Fruit fly (Drosophila melanogaster): ENCODE measurements around the gene Polr2I.

Polr2I gene

dm6 chr3R:14327113-14327466, 18.2 kb downstream of the Polr2I start:
- no peak for TF ChIP-seq cnc (optimal IDR thresholded peaks at IDR 0.05)
- no peak for TF ChIP-seq toe (GFP tag; optimal IDR thresholded peaks at IDR 0.05)
- TF ChIP-seq kay (GFP tag; ENCODE audit: borderline replicate concordance) = no peak
- no peak for TF ChIP-seq pad (GFP tag; optimal IDR thresholded peaks at IDR 0.05)
- TF ChIP-seq CG7045 (GFP tag; optimal IDR thresholded peaks at IDR 0.05) = no peak
- no peak for TF ChIP-seq CG14711 (tag; optimal IDR thresholded peaks at IDR 0.05)
- TF ChIP-seq CG33017 (tag; optimal IDR thresholded peaks at IDR 0.05) = no peak
- TF ChIP-seq Crg-1 (GFP tag; optimal IDR thresholded peaks at IDR 0.05) = no peak
- TF ChIP-seq cic (GFP tag; optimal IDR thresholded peaks at IDR 0.05) = no peak
- no peak for TF ChIP-seq CG12768 (GFP tag; optimal IDR thresholded peaks at IDR 0.05)
- TF ChIP-seq CG11617 (GFP tag; optimal IDR thresholded peaks at IDR 0.05) = no peak

dm6 chr3R:14327472-14328104, 18.7 kb downstream of the Polr2I start, which contains the start of gene spn-B:
Gene spn-B, plus strand, starts transcription at chr3R:14328051.
- TF ChIP-seq Mnt (GFP tag; optimal IDR thresholded peaks at IDR 0.05) (peak; percentile 57), CG7045 (GFP tag; optimal IDR thresholded peaks at IDR 0.05) (peak; percentile 55), Crg-1 (GFP tag; optimal IDR thresholded peaks at IDR 0.05) (peak; percentile 31), kay (GFP tag; ENCODE audit: borderline replicate concordance) (peak; percentile 32), CG5204 (GFP tag; optimal IDR thresholded peaks at IDR 0.05) (peak; percentile 63), toe (GFP tag; optimal IDR thresholded peaks at IDR 0.05) (peak; percentile 64), bab1 (GFP tag; optimal IDR thresholded peaks at IDR 0.05) (peak; percentile 77), CG33017 (tag; optimal IDR thresholded peaks at IDR 0.05) (peak; percentile 53), Clk (GFP tag; optimal IDR thresholded peaks at IDR 0.05) (no peak), cnc (optimal IDR thresholded peaks at IDR 0.05) (no peak), CG12768 (GFP tag; optimal IDR thresholded peaks at IDR 0.05) (peak; percentile 70), Hr96 (GFP tag; optimal IDR thresholded peaks at IDR 0.05) (peak; percentile 69), CG14711 (tag; optimal IDR thresholded peaks at IDR 0.05) (peak; percentile 52), CG7101 (tag; optimal IDR thresholded peaks at IDR 0.05) (peak; percentile 74), pad (GFP tag; optimal IDR thresholded peaks at IDR 0.05) (peak; percentile 56), cic (GFP tag; optimal IDR thresholded peaks at IDR 0.05) (peak; percentile 66), CG11617 (GFP tag; optimal IDR thresholded peaks at IDR 0.05) (peak; percentile 81), CG1620 (GFP tag; optimal IDR thresholded peaks at IDR 0.05) (peak; percentile 40), ovo (GFP tag; optimal IDR thresholded peaks at IDR 0.05) (no peak), tj (GFP tag; optimal IDR thresholded peaks at IDR 0.05) (peak; percentile 47)

DNA sequence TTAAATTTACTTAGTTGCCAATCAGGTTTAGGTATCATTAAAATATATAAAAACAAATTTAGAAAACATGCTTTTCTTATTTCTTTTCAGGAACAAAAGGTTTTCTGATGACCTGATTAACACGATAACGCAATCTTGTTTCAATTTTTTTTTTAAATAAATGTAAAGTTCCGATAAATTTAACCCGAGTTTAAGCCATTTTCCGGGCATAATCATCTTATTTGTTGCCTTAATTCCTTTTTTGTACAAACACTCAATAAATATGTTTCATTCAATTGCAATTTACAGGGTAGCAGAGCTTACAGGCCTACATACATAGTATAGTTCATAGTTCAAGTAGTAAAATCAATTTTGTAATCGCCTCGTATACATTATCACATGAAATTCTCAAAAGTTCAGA, 20.7 kb downstream of the Polr2I start:
- TF ChIP-seq cnc (optimal IDR thresholded peaks at IDR 0.05) (no peak), kay (GFP tag; ENCODE audit: borderline replicate concordance) (peak; percentile 56)

dm6 chr3R:14330654-14331053, 21.8 kb downstream of the Polr2I start:
- no peak for TF ChIP-seq ovo (GFP tag; optimal IDR thresholded peaks at IDR 0.05)
- no peak for TF ChIP-seq CG7045 (GFP tag; optimal IDR thresholded peaks at IDR 0.05)

dm6 chr3R:14331474-14331873, 22.6 kb downstream of the Polr2I start:
- TF ChIP-seq CG11617 (GFP tag; optimal IDR thresholded peaks at IDR 0.05) (no peak), Hr96 (GFP tag; optimal IDR thresholded peaks at IDR 0.05) (no peak), Clk (GFP tag; optimal IDR thresholded peaks at IDR 0.05) (no peak), tj (GFP tag; optimal IDR thresholded peaks at IDR 0.05) (no peak), ovo (GFP tag; optimal IDR thresholded peaks at IDR 0.05) (no peak), Crg-1 (GFP tag; optimal IDR thresholded peaks at IDR 0.05) (no peak), pad (GFP tag; optimal IDR thresholded peaks at IDR 0.05) (no peak), kay (GFP tag; ENCODE audit: borderline replicate concordance) (no peak), CG7101 (tag; optimal IDR thresholded peaks at IDR 0.05) (no peak), toe (GFP tag; optimal IDR thresholded peaks at IDR 0.05) (no peak), CG33017 (tag; optimal IDR thresholded peaks at IDR 0.05) (no peak)

- TF ChIP-seq CG12768 (GFP tag; optimal IDR thresholded peaks at IDR 0.05) (no peak), CG1620 (GFP tag; optimal IDR thresholded peaks at IDR 0.05) (no peak), pad (GFP tag; optimal IDR thresholded peaks at IDR 0.05) (no peak), Mnt (GFP tag; optimal IDR thresholded peaks at IDR 0.05) (no peak), CG14711 (tag; optimal IDR thresholded peaks at IDR 0.05) (no peak), CG7045 (GFP tag; optimal IDR thresholded peaks at IDR 0.05) (no peak), ovo (GFP tag; optimal IDR thresholded peaks at IDR 0.05) (no peak), CG7101 (tag; optimal IDR thresholded peaks at IDR 0.05) (no peak), bab1 (GFP tag; optimal IDR thresholded peaks at IDR 0.05) (no peak), CG11617 (GFP tag; optimal IDR thresholded peaks at IDR 0.05) (no peak), CG5204 (GFP tag; optimal IDR thresholded peaks at IDR 0.05) (no peak), Clk (GFP tag; optimal IDR thresholded peaks at IDR 0.05) (no peak), tj (GFP tag; optimal IDR thresholded peaks at IDR 0.05) (no peak), Crg-1 (GFP tag; optimal IDR thresholded peaks at IDR 0.05) (no peak), toe (GFP tag; optimal IDR thresholded peaks at IDR 0.05) (no peak), CG33017 (tag; optimal IDR thresholded peaks at IDR 0.05) (no peak), cnc (optimal IDR thresholded peaks at IDR 0.05) (no peak), kay (GFP tag; ENCODE audit: borderline replicate concordance) (no peak), cic (GFP tag; optimal IDR thresholded peaks at IDR 0.05) (no peak)
These were observed 23.8 kb downstream of the Polr2I start for dm6 chr3R:14332735-14333134.

- TF ChIP-seq CG7101 (tag; optimal IDR thresholded peaks at IDR 0.05) (no peak), Clk (GFP tag; optimal IDR thresholded peaks at IDR 0.05) (no peak), tj (GFP tag; optimal IDR thresholded peaks at IDR 0.05) (peak; percentile 49)
These were observed 26.6 kb downstream of the Polr2I start for dm6 chr3R:14335504-14335903.

Data from whole organism, adult.